Worm (Caenorhabditis elegans) whole organism, L3 larva: ENCODE results near the gene nhr-291.

Experiments
- ama-1 ChIP-seq: fragments of 150-350 bp; optimal IDR thresholded peaks from 2 replicates; lab custom pipeline; 2018
- ceh-82 ChIP-seq: fragments of 150-350 bp; optimal IDR thresholded peaks from 2 replicates; lab custom pipeline; 2014; ENCODE audit warnings: missing biosample characterization, missing genetic modification characterization
- ceh-9 ChIP-seq: sonication (generic microtip); optimal IDR thresholded peaks from 2 replicates; lab custom pipeline; 2018; ENCODE audit warnings: missing biosample characterization, missing genetic modification characterization
- egl-27 ChIP-seq: sonication (generic microtip); optimal IDR thresholded peaks from 4 replicates; lab custom pipeline; 2017; ENCODE audit warnings: missing biosample characterization, missing genetic modification reagents, missing genetic modification characterization
- elt-1 ChIP-seq: fragments of 150-350 bp; optimal IDR thresholded peaks from 2 replicates; lab custom pipeline; 2014; ENCODE audit warnings: missing biosample characterization, missing genetic modification characterization
- jun-1 ChIP-seq: fragments of 150-350 bp; optimal IDR thresholded peaks from 2 replicates; lab custom pipeline; 2014; ENCODE audit warnings: missing biosample characterization, missing genetic modification reagents, missing genetic modification characterization
- nhr-237 ChIP-seq: fragments of 150-350 bp; optimal IDR thresholded peaks from 2 replicates; lab custom pipeline; 2014; ENCODE audit warnings: missing biosample characterization, missing genetic modification characterization
- unc-39 ChIP-seq: sonication (generic microtip); optimal IDR thresholded peaks from 4 replicates; lab custom pipeline; 2017; ENCODE audit warnings: missing biosample characterization, missing genetic modification characterization
- unc-62 ChIP-seq: fragments of 150-350 bp; sonication (generic microtip); optimal IDR thresholded peaks from 4 replicates; lab custom pipeline; 2014; ENCODE audit warnings: missing biosample characterization, missing genetic modification reagents, missing genetic modification characterization
- ztf-11 ChIP-seq: fragments of 150-350 bp; optimal IDR thresholded peaks from 2 replicates; lab custom pipeline; 2014; ENCODE audit warnings: missing biosample characterization, missing genetic modification characterization

DNA sequence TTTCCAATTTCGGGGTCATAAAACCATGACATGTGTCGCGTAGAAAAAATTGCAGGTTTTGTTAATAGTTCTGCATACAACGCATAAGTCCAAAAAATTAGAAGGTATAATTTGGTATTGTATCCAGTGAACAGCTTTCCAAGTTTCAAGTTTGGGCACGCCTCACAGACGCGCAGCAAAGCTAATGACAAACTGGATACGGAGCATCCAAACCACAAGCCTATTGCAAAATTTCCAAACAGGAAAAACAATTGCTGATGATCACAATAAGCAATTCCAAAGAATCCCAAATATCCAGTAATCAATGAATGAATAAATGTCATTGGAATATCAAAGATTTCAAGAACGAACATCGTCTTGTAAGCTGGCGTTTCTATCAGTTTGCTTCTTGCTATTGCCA lies 5.2 kb upstream of the nhr-291 start:
- TF ChIP-seq elt-1 (tag; lab: Kevin White, UChicago), result no peak
- TF ChIP-seq ztf-11 (tag; lab: Kevin White, UChicago), result no peak
- TF ChIP-seq ama-1 (lab: Kevin White, UChicago), result no peak
- TF ChIP-seq ceh-82 (tag; lab: Kevin White, UChicago), result no peak
- no peak for TF ChIP-seq egl-27
- no peak for TF ChIP-seq jun-1 (tag; lab: Kevin White, UChicago)
- no peak for TF ChIP-seq ceh-9 (tag; lab: Kevin White, UChicago)
- TF ChIP-seq nhr-237 (tag; lab: Kevin White, UChicago), result no peak
- TF ChIP-seq unc-62 (GFP tag; lab: Kevin White, UChicago), result no peak
- TF ChIP-seq unc-39, result no peak
